Fruit fly (Drosophila melanogaster) whole organism, adult: ENCODE data around the gene SF2.
A peak's percentile ranks its signal among the peaks of the same experiment; 100 is the strongest.

Experiments used
- CG11617 ChIP-seq: fragments of 200-800 bp; sonication (Bioruptor generic); optimal IDR thresholded peaks from 2 replicates; lab custom pipeline; 2017; ENCODE audit warnings: mild to moderate bottlenecking, missing biosample characterization, missing genetic modification reagents, missing genetic modification characterization
- CG12768 ChIP-seq: fragments of 200-800 bp; sonication (Bioruptor generic); optimal IDR thresholded peaks from 2 replicates; lab custom pipeline; 2017; ENCODE audit warnings: missing biosample characterization, missing genetic modification characterization, mild to moderate bottlenecking, moderate library complexity, missing genetic modification reagents
- CG5204 ChIP-seq: fragments of 200-800 bp; sonication (Bioruptor generic); optimal IDR thresholded peaks from 2 replicates; lab custom pipeline; 2016; ENCODE audit warnings: missing biosample characterization, missing genetic modification characterization
- Clk ChIP-seq: fragments of 200-800 bp; sonication (Bioruptor generic); optimal IDR thresholded peaks from 2 replicates; lab custom pipeline; 2017; ENCODE audit warnings: missing biosample characterization, missing genetic modification characterization
- Hr96 ChIP-seq: fragments of 200-800 bp; sonication (Bioruptor generic); optimal IDR thresholded peaks from 2 replicates; lab custom pipeline; 2016; ENCODE audit warnings: missing biosample characterization, missing genetic modification characterization
- cic ChIP-seq: fragments of 200-800 bp; sonication (Bioruptor generic); optimal IDR thresholded peaks from 2 replicates; lab custom pipeline; 2017; ENCODE audit warnings: missing biosample characterization, mild to moderate bottlenecking, missing genetic modification characterization, moderate library complexity
- toe ChIP-seq: fragments of 200-800 bp; sonication (Bioruptor generic); optimal IDR thresholded peaks from 2 replicates; lab custom pipeline; 2016; ENCODE audit warnings: missing biosample characterization, missing genetic modification characterization

DNA sequence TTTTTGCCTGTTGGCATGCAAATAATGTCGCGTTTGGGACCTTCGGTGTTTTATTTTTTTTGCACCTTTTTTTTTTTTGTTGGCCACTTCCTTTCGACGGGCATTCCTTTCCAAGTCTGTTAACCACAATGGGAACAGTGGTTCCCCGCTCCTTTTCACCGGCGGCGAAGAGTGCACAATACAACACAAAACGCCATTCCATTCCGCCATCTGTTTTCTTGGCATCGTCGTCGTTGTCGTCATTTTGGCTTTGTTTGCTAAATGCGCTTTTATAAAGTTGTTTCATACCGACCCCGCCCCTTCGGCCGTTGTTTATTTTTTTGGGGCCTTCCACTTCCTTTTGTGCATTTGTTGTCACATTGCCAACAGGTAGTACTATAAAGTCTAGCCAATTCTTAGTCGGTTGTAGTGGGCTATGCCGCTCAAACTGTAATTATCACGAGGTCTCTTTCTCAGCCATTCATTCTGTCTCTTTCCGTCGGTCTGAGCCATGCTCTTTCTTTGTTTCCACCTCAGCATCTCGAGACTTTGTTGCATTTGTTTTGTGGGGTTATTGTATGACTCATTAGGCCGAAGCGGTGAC, 51.5 kb downstream of the SF2 start:
- TF ChIP-seq Hr96 (no peak), Clk (no peak), cic (GFP tag; lab: Kevin White, UChicago) (no peak), toe (GFP tag; lab: Kevin White, UChicago) (no peak), CG5204 (no peak), CG11617 (GFP tag; lab: Kevin White, UChicago) (peak; percentile 17), CG12768 (GFP tag; lab: Kevin White, UChicago) (no peak)
